Worm (Caenorhabditis elegans) whole organism, late embryonic: Measurements from ENCODE around the gene zyg-1.

Experiments
- C08G9.2 ChIP-seq: sonication (generic microtip); optimal IDR thresholded peaks from 2 replicates; lab custom pipeline; 2016; ENCODE audit warnings: mild to moderate bottlenecking, missing genetic modification characterization, moderate library complexity, missing compliant biosample characterization
- C38D4.7 ChIP-seq: fragments of 200-800 bp; sonication (Bioruptor generic); optimal IDR thresholded peaks from 2 replicates; lab custom pipeline; 2018; ENCODE audit warnings: mild to moderate bottlenecking, missing genetic modification characterization, moderate library complexity, missing compliant biosample characterization
- F13H6.1 ChIP-seq: sonication (generic microtip); optimal IDR thresholded peaks from 2 replicates; lab custom pipeline; 2016; ENCODE audit warnings: missing genetic modification characterization, missing compliant biosample characterization
- T23F11.4 ChIP-seq: fragments of 200-800 bp; sonication (Bioruptor generic); optimal IDR thresholded peaks from 2 replicates; lab custom pipeline; 2018; ENCODE audit warnings: mild to moderate bottlenecking, missing genetic modification characterization, missing compliant biosample characterization
- ama-1 ChIP-seq: fragments of 150-350 bp; optimal IDR thresholded peaks from 2 replicates; lab custom pipeline; 2014
- ceh-14 ChIP-seq: sonication (generic microtip); optimal IDR thresholded peaks from 2 replicates; lab custom pipeline; 2016; ENCODE audit warnings: missing genotype, missing genetic modification characterization, missing compliant biosample characterization
- ceh-18 ChIP-seq: sonication (generic microtip); optimal IDR thresholded peaks from 2 replicates; lab custom pipeline; 2016; ENCODE audit warnings: missing genetic modification characterization, missing compliant biosample characterization
- ceh-31 ChIP-seq: sonication (generic microtip); optimal IDR thresholded peaks from 2 replicates; lab custom pipeline; 2016; ENCODE audit warnings: missing genetic modification characterization, missing compliant biosample characterization
- ceh-34 ChIP-seq: sonication (generic microtip); optimal IDR thresholded peaks from 2 replicates; lab custom pipeline; 2016; ENCODE audit warnings: mild to moderate bottlenecking, missing genetic modification characterization, missing compliant biosample characterization
- che-1 ChIP-seq: sonication (generic microtip); optimal IDR thresholded peaks from 2 replicates; lab custom pipeline; 2016; ENCODE audit warnings: mild to moderate bottlenecking, missing genetic modification characterization, missing compliant biosample characterization
- dmd-4 ChIP-seq: sonication (generic microtip); optimal IDR thresholded peaks from 2 replicates; lab custom pipeline; 2016; ENCODE audit warnings: borderline replicate concordance, missing genetic modification characterization, missing compliant biosample characterization
- dve-1 ChIP-seq: sonication (generic microtip); optimal IDR thresholded peaks from 2 replicates; lab custom pipeline; 2017; ENCODE audit warnings: antibody characterized with exemption, mild to moderate bottlenecking, missing genetic modification characterization, missing compliant biosample characterization
- elt-2 ChIP-seq: sonication (generic microtip); optimal IDR thresholded peaks from 2 replicates; lab custom pipeline; 2016; ENCODE audit warnings: missing genetic modification reagents, missing genetic modification characterization, missing compliant biosample characterization
- elt-4 ChIP-seq: sonication (generic microtip); optimal IDR thresholded peaks from 2 replicates; lab custom pipeline; 2016; ENCODE audit warnings: missing genetic modification characterization, missing compliant biosample characterization
- eyg-1 ChIP-seq: sonication (generic microtip); optimal IDR thresholded peaks from 2 replicates; lab custom pipeline; 2016; ENCODE audit warnings: missing genotype, missing genetic modification characterization, missing compliant biosample characterization
- fkh-6 ChIP-seq: sonication (generic microtip); optimal IDR thresholded peaks from 2 replicates; lab custom pipeline; 2016; ENCODE audit warnings: missing genetic modification characterization, missing compliant biosample characterization
- hlh-30 ChIP-seq: sonication (generic microtip); optimal IDR thresholded peaks from 2 replicates; lab custom pipeline; 2017; ENCODE audit warnings: antibody characterized with exemption, missing genetic modification characterization, missing compliant biosample characterization; ENCODE audit not compliant: insufficient read depth
- mec-3 ChIP-seq: sonication (generic microtip); optimal IDR thresholded peaks from 2 replicates; lab custom pipeline; 2016; ENCODE audit warnings: borderline replicate concordance, missing genetic modification characterization, missing compliant biosample characterization
- npax-4 ChIP-seq: sonication (generic microtip); optimal IDR thresholded peaks from 2 replicates; lab custom pipeline; 2016; ENCODE audit warnings: missing genetic modification characterization, missing compliant biosample characterization
- odd-2 ChIP-seq: sonication (generic microtip); optimal IDR thresholded peaks from 2 replicates; lab custom pipeline; 2017; ENCODE audit warnings: antibody characterized with exemption, mild to moderate bottlenecking, missing genetic modification characterization, missing compliant biosample characterization
- pha-2 ChIP-seq: sonication (generic microtip); optimal IDR thresholded peaks from 2 replicates; lab custom pipeline; 2017; ENCODE audit warnings: mild to moderate bottlenecking, missing genetic modification characterization, missing compliant biosample characterization
- pqm-1 ChIP-seq: sonication (generic microtip); optimal IDR thresholded peaks from 2 replicates; lab custom pipeline; 2016; ENCODE audit warnings: missing genetic modification characterization, missing compliant biosample characterization
- ref-2 ChIP-seq: sonication (generic microtip); optimal IDR thresholded peaks from 2 replicates; lab custom pipeline; 2016; ENCODE audit warnings: missing genetic modification characterization, missing compliant biosample characterization
- rnt-1 ChIP-seq: sonication (generic microtip); optimal IDR thresholded peaks from 2 replicates; lab custom pipeline; 2016; ENCODE audit warnings: missing genetic modification characterization, missing compliant biosample characterization
- sox-2 ChIP-seq: fragments of 200-800 bp; sonication (Bioruptor generic); IDR thresholded peaks from 2 replicates; pipeline ENCODE4 v1.3.6; 2022; ENCODE audit warnings: missing genetic modification reagents, missing genetic modification characterization, missing compliant biosample characterization
- sox-4 ChIP-seq: sonication (generic microtip); optimal IDR thresholded peaks from 2 replicates; lab custom pipeline; 2017; ENCODE audit warnings: mild to moderate bottlenecking, missing genetic modification characterization, inconsistent platforms, missing compliant biosample characterization
- unc-3 ChIP-seq, 2 experiments: fragments of 200-800 bp in 1 of 2; sonication (Bioruptor generic) in 1 of 2; sonication (generic microtip) in 1 of 2; conservative IDR thresholded peaks in 1 of 2; optimal IDR thresholded peaks in 1 of 2; 2 replicates each; pipeline versions ENCODE4 v1.3.6 to Lab custom; 2016 to 2022; ENCODE audit warnings: missing compliant biosample characterization in 2 of 2, missing genetic modification characterization in 2 of 2, missing genetic modification reagents in 1 of 2
- unc-42 ChIP-seq: sonication (generic microtip); optimal IDR thresholded peaks from 2 replicates; lab custom pipeline; 2016; ENCODE audit warnings: missing genotype, missing genetic modification characterization, missing compliant biosample characterization
- zip-5 ChIP-seq: sonication (generic microtip); optimal IDR thresholded peaks from 2 replicates; lab custom pipeline; 2016; ENCODE audit warnings: missing genetic modification characterization, missing compliant biosample characterization

Gene zyg-1

DNA sequence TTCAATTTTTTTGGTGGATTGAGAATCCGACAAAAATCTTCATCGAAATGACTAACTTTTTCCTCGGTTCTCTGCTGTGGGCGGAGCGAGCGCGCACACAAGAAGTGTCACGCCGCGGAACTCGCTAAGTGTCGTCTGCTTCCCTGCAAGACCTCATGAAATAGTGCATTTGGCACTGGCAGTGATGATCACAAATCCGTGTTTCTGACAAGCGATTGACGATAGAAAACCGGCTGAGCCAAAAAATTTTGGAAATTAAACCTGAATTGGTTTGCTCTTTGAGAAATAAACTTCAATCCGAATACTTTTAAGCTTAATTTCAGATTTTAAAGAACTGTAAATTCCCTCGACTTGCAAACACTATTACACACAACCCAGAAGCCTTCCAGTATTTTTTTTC, 51.9 kb downstream of the zyg-1 start:
- TF ChIP-seq unc-3 (GFP tag; conservative IDR thresholded peaks at IDR 0.05; lab: Robert Waterston, UW): no peak
- no peak for TF ChIP-seq unc-3 (tag; optimal IDR thresholded peaks at IDR 0.05; lab: Kevin White, UChicago)
- no peak for TF ChIP-seq sox-2 (GFP tag; lab: Robert Waterston, UW)
- no peak for TF ChIP-seq ceh-14 (tag; lab: Kevin White, UChicago)
- TF ChIP-seq odd-2 (tag; lab: Kevin White, UChicago): no peak
- TF ChIP-seq ref-2 (tag; lab: Kevin White, UChicago): no peak
- TF ChIP-seq dve-1 (tag; lab: Kevin White, UChicago): peak; percentile 39
- no peak for TF ChIP-seq mec-3
- no peak for TF ChIP-seq C08G9.2
- no peak for TF ChIP-seq ceh-18 (tag; lab: Kevin White, UChicago)
- TF ChIP-seq ama-1: peak; percentile 66
- peak; percentile 15 for TF ChIP-seq hlh-30 (tag; lab: Kevin White, UChicago)
- no peak for TF ChIP-seq C38D4.7 (GFP tag; lab: Kevin White, UChicago)
- TF ChIP-seq dmd-4 (tag; lab: Kevin White, UChicago): no peak
- no peak for TF ChIP-seq fkh-6 (tag; lab: Kevin White, UChicago)
- TF ChIP-seq T23F11.4 (GFP tag; lab: Kevin White, UChicago): no peak
- peak; percentile 21 for TF ChIP-seq elt-2 (tag; lab: Kevin White, UChicago)
- no peak for TF ChIP-seq eyg-1
- TF ChIP-seq rnt-1: no peak
- TF ChIP-seq pqm-1 (tag; lab: Kevin White, UChicago): no peak
- no peak for TF ChIP-seq ceh-34 (tag; lab: Kevin White, UChicago)
- no peak for TF ChIP-seq elt-4 (tag; lab: Kevin White, UChicago)
- TF ChIP-seq F13H6.1 (tag; lab: Kevin White, UChicago): no peak
- TF ChIP-seq, all 69 proteins: peak for 4

DNA sequence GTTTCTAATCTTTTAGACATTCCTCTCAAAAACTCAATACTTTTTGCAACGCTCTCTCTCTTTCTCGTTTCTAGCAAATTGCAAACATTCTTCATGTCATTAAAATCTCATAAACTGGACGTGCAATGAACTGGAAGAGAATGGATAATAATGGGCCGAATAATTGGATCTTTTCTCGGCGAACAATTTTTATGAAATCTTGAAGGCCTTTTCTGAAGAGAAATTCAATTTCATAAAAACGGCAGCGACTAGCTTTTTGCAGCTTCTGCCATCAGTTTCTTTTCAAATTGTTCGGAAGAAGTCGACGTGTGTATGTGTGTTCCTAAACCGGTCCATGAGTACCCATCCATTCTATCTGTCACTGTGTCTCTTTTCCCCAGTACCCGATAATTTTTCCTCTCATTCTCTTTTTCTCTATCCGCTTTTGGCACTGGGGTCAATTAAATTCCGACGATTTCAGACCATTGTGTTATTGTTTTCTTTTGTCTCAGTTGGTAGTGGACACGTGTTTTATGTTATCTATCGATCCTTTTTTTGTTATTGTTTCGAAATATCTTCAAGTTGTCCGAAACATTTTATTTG, 53.2 kb downstream of the zyg-1 start:
- no peak for TF ChIP-seq pha-2 (tag; lab: Kevin White, UChicago)
- TF ChIP-seq C38D4.7 (GFP tag; lab: Kevin White, UChicago): no peak
- no peak for TF ChIP-seq sox-4
- no peak for TF ChIP-seq pqm-1 (tag; lab: Kevin White, UChicago)
- TF ChIP-seq che-1 (tag; lab: Kevin White, UChicago): no peak
- no peak for TF ChIP-seq npax-4 (tag; lab: Kevin White, UChicago)
- no peak for TF ChIP-seq mec-3
- TF ChIP-seq ceh-31 (tag; lab: Kevin White, UChicago): peak; percentile 62
- no peak for TF ChIP-seq sox-2 (GFP tag; lab: Robert Waterston, UW)
- no peak for TF ChIP-seq zip-5
- TF ChIP-seq unc-42 (tag; lab: Kevin White, UChicago): peak; percentile 49
